Worm (Caenorhabditis elegans) whole organism, young adult: Measurements from ENCODE around the gene rgs-10.

ENCODE experiments used
- B0336.3 ChIP-seq: fragments of 200-800 bp; sonication (Bioruptor generic); IDR thresholded peaks from 2 replicates; pipeline ENCODE4 v1.3.6; 2022; ENCODE audit warnings: missing genetic modification characterization, missing compliant biosample characterization
- C17E4.6 ChIP-seq: fragments of 200-800 bp; sonication (Bioruptor generic); IDR thresholded peaks from 2 replicates; pipeline ENCODE4 v1.3.6; 2022; ENCODE audit warnings: missing genetic modification reagents, missing genetic modification characterization, missing compliant biosample characterization
- F57C9.4 ChIP-seq: sonication (generic microtip); optimal IDR thresholded peaks from 2 replicates; lab custom pipeline; 2017; ENCODE audit warnings: mild to moderate bottlenecking, missing genetic modification characterization, missing compliant biosample characterization
- T07F8.4 ChIP-seq: sonication (generic microtip); optimal IDR thresholded peaks from 2 replicates; lab custom pipeline; 2016; ENCODE audit warnings: mild to moderate bottlenecking, missing genetic modification characterization, moderate library complexity, missing compliant biosample characterization
- aptf-3 ChIP-seq: fragments of 200-800 bp; sonication (Bioruptor generic); IDR thresholded peaks from 2 replicates; pipeline ENCODE4 v1.3.6; 2022; ENCODE audit warnings: missing genetic modification characterization, missing compliant biosample characterization
- attf-6 ChIP-seq: fragments of 200-800 bp; sonication (Bioruptor generic); IDR thresholded peaks from 2 replicates; pipeline ENCODE4 v1.3.6; 2022; ENCODE audit warnings: missing genetic modification reagents, missing genetic modification characterization, missing compliant biosample characterization
- bed-1 ChIP-seq: fragments of 200-800 bp; sonication (Bioruptor generic); IDR thresholded peaks from 2 replicates; pipeline ENCODE4 v1.3.6; 2022; ENCODE audit warnings: missing genetic modification reagents, missing genetic modification characterization, missing compliant biosample characterization
- bed-2 ChIP-seq: fragments of 200-800 bp; sonication (Bioruptor generic); IDR thresholded peaks from 2 replicates; pipeline ENCODE4 v1.3.6; 2022; ENCODE audit warnings: missing genetic modification reagents, missing genetic modification characterization, missing compliant biosample characterization
- cebp-1 ChIP-seq, 2 experiments: fragments of 200-800 bp in 1 of 2; sonication (Bioruptor generic) in 1 of 2; sonication (generic microtip) in 1 of 2; IDR thresholded peaks in 1 of 2; optimal IDR thresholded peaks in 1 of 2; 2 replicates each; pipeline versions ENCODE4 v1.3.6 to Lab custom; 2017 to 2022; ENCODE audit warnings: missing compliant biosample characterization in 2 of 2, missing genetic modification characterization in 2 of 2, mild to moderate bottlenecking in 1 of 2, missing genetic modification reagents in 1 of 2, moderate library complexity in 1 of 2
- cebp-2 ChIP-seq: fragments of 200-800 bp; sonication (Bioruptor generic); IDR thresholded peaks from 2 replicates; pipeline ENCODE4 v1.3.6; 2022; ENCODE audit warnings: missing genetic modification characterization, missing compliant biosample characterization
- ceh-100 ChIP-seq: fragments of 200-800 bp; sonication (Bioruptor generic); IDR thresholded peaks from 2 replicates; pipeline ENCODE4 v1.3.6; 2022; ENCODE audit warnings: missing genetic modification reagents, missing genetic modification characterization, missing compliant biosample characterization
- ceh-27 ChIP-seq: fragments of 200-800 bp; sonication (Bioruptor generic); optimal IDR thresholded peaks from 2 replicates; lab custom pipeline; 2018; ENCODE audit warnings: mild to moderate bottlenecking, missing genetic modification characterization, moderate library complexity, missing compliant biosample characterization
- dox-1 ChIP-seq: fragments of 200-800 bp; sonication (Bioruptor generic); IDR thresholded peaks from 2 replicates; pipeline ENCODE4 v1.3.6; 2022; ENCODE audit warnings: missing genetic modification reagents, missing genetic modification characterization, missing compliant biosample characterization
- hlh-12 ChIP-seq: sonication (generic microtip); optimal IDR thresholded peaks from 2 replicates; lab custom pipeline; 2016; ENCODE audit warnings: missing genetic modification characterization, missing compliant biosample characterization
- hrde-1 ChIP-seq: sonication (generic microtip); optimal IDR thresholded peaks from 2 replicates; lab custom pipeline; 2016; ENCODE audit warnings: missing genetic modification characterization, mild to moderate bottlenecking, missing compliant biosample characterization, moderate library complexity, missing genotype, missing genetic modification reagents, borderline replicate concordance
- let-607 ChIP-seq, 2 experiments: fragments of 200-800 bp in 1 of 2; sonication (Bioruptor generic) in 1 of 2; sonication (generic microtip) in 1 of 2; optimal IDR thresholded peaks; 2 replicates each; lab custom pipeline; 2016 to 2018; ENCODE audit warnings: mild to moderate bottlenecking in 2 of 2, missing compliant biosample characterization in 2 of 2, missing genetic modification characterization in 2 of 2, moderate library complexity in 2 of 2, missing genotype in 1 of 2
- lin-26 ChIP-seq: fragments of 200-800 bp; sonication (Bioruptor generic); IDR thresholded peaks from 2 replicates; pipeline ENCODE4 v1.3.6; 2022; ENCODE audit warnings: missing genetic modification reagents, missing genetic modification characterization, missing compliant biosample characterization
- lin-35 ChIP-seq, 3 experiments: fragments of 150-350 bp in 2 of 3; sonication (generic microtip) in 1 of 3; optimal IDR thresholded peaks; 2 replicates each; lab custom pipeline; 2014 to 2018; ENCODE audit warnings: missing biosample characterization in 3 of 3, missing genetic modification characterization in 3 of 3, missing genetic modification reagents in 3 of 3
- lin-40 ChIP-seq: sonication (generic microtip); optimal IDR thresholded peaks from 2 replicates; lab custom pipeline; 2016; ENCODE audit warnings: missing genetic modification characterization, mild to moderate bottlenecking, missing compliant biosample characterization, missing genotype, missing genetic modification reagents
- mcd-1 ChIP-seq: fragments of 200-800 bp; sonication (Bioruptor generic); IDR thresholded peaks from 2 replicates; pipeline ENCODE4 v1.3.6; 2022; ENCODE audit warnings: missing genetic modification reagents, missing genetic modification characterization, missing compliant biosample characterization
- nhr-120 ChIP-seq: fragments of 200-800 bp; sonication (Bioruptor generic); IDR thresholded peaks from 2 replicates; pipeline ENCODE4 v1.3.6; 2022; ENCODE audit warnings: missing genetic modification characterization, missing compliant biosample characterization
- nhr-80 ChIP-seq: sonication (generic microtip); optimal IDR thresholded peaks from 2 replicates; lab custom pipeline; 2016; ENCODE audit warnings: missing genetic modification characterization, missing compliant biosample characterization
- pbrm-1 ChIP-seq: fragments of 200-800 bp; sonication (Bioruptor generic); IDR thresholded peaks from 2 replicates; pipeline ENCODE4 v1.3.6; 2022; ENCODE audit warnings: missing genetic modification reagents, missing genetic modification characterization, missing compliant biosample characterization
- repo-1 ChIP-seq: sonication (generic microtip); optimal IDR thresholded peaks from 2 replicates; lab custom pipeline; 2017; ENCODE audit warnings: mild to moderate bottlenecking, missing genetic modification characterization, missing compliant biosample characterization
- sea-2 ChIP-seq: fragments of 200-800 bp; sonication (Bioruptor generic); IDR thresholded peaks from 2 replicates; pipeline ENCODE4 v1.3.6; 2022; ENCODE audit warnings: missing genetic modification characterization, missing compliant biosample characterization
- tlf-1 ChIP-seq: fragments of 200-800 bp; sonication (Bioruptor generic); optimal IDR thresholded peaks from 2 replicates; lab custom pipeline; 2018; ENCODE audit warnings: mild to moderate bottlenecking, missing genetic modification characterization, missing compliant biosample characterization
- unc-130 ChIP-seq: sonication (generic microtip); optimal IDR thresholded peaks from 2 replicates; lab custom pipeline; 2016; ENCODE audit warnings: missing genetic modification reagents, missing genetic modification characterization, missing compliant biosample characterization
- xnd-1 ChIP-seq: sonication (generic microtip); optimal IDR thresholded peaks from 2 replicates; lab custom pipeline; 2016; ENCODE audit warnings: missing genotype, missing genetic modification reagents, missing genetic modification characterization, missing compliant biosample characterization
- zfh-2 ChIP-seq: fragments of 200-800 bp; sonication (Bioruptor generic); conservative IDR thresholded peaks from 2 replicates; pipeline ENCODE4 v1.3.6; 2022; ENCODE audit warnings: missing genetic modification reagents, missing genetic modification characterization, missing compliant biosample characterization
- ztf-25 ChIP-seq: fragments of 200-800 bp; sonication (Bioruptor generic); IDR thresholded peaks from 2 replicates; pipeline ENCODE4 v1.3.6; 2022; ENCODE audit warnings: missing genetic modification reagents, missing genetic modification characterization, missing compliant biosample characterization
- ztf-26 ChIP-seq: sonication (generic microtip); optimal IDR thresholded peaks from 2 replicates; lab custom pipeline; 2017; ENCODE audit warnings: missing genetic modification characterization, missing compliant biosample characterization
- ztf-6 ChIP-seq: fragments of 200-800 bp; sonication (Bioruptor generic); IDR thresholded peaks from 2 replicates; pipeline ENCODE4 v1.3.6; 2022; ENCODE audit warnings: missing genetic modification reagents, missing genetic modification characterization, missing compliant biosample characterization

Gene rgs-10

DNA sequence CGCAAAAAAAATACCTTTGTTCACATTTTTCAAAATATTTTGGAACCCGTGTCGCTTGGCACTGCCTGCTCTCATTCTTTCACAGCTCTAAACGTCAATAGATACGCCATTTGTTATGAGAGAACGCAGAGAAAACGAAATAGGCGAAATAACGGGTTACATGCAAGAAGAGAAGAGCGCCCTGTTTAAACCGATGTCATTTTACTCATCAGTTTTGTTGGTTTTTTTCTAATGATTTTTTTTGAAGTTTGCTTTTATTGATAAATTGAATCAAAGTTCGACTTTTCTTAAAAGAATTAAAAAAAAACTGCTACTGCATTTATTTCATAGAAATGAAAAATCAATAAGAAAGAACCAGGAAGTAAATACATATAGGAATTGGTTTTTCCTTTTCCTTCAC is 16.2 kb downstream of the rgs-10 start (continued):
- TF ChIP-seq lin-35 (GFP tag; optimal IDR thresholded peaks at IDR 0.05; lab: Kevin White, UChicago) (peak in 1 of 3 experiments; percentile 3), tlf-1 (GFP tag; lab: Kevin White, UChicago) (no peak), nhr-120 (GFP tag; lab: Robert Waterston, UW) (no peak), unc-130 (GFP tag; lab: Kevin White, UChicago) (no peak), repo-1 (tag; lab: Kevin White, UChicago) (no peak), C17E4.6 (GFP tag; lab: Robert Waterston, UW) (no peak), hlh-12 (tag; lab: Kevin White, UChicago) (no peak), hrde-1 (tag; lab: Kevin White, UChicago) (no peak), bed-2 (GFP tag; lab: Robert Waterston, UW) (no peak), T07F8.4 (no peak), ztf-25 (GFP tag; lab: Robert Waterston, UW) (no peak), bed-1 (GFP tag; lab: Robert Waterston, UW) (no peak), ztf-6 (no peak), F57C9.4 (no peak), lin-26 (no peak), ceh-27 (GFP tag; lab: Kevin White, UChicago) (no peak), ztf-26 (tag; lab: Kevin White, UChicago) (peak; percentile 30), zfh-2 (GFP tag; lab: Robert Waterston, UW) (no peak), xnd-1 (tag; lab: Kevin White, UChicago) (no peak), aptf-3 (GFP tag; lab: Robert Waterston, UW) (no peak), B0336.3 (GFP tag; lab: Robert Waterston, UW) (no peak), attf-6 (GFP tag; lab: Robert Waterston, UW) (no peak)

DNA sequence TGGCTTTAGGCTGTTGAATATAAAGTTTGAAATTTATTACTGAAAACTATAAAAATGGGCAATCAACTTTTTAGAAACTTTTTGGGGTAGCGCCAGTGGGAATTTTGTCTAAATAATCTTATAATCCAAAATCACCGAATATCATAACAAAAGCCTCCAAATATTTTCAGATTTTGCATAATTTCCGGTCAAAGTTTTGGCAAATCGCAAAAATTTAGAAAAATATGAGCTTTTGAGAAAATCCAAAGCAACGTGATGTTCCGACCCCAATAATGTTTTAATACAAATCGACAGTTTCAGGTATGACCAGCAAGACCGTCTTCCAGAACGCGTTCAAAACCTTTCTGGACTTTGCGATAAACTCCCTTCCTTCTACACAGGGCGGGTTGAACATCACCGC is 16.8 kb downstream of the rgs-10 start, which contains the start of gene emre-1:
TSS of gene emre-1 (plus strand) at position 301 of the 400 bp plus-strand sequence.
- TF ChIP-seq hrde-1 (tag; lab: Kevin White, UChicago): no peak
- no peak for TF ChIP-seq lin-40 (tag; lab: Kevin White, UChicago)
- TF ChIP-seq pbrm-1 (GFP tag; lab: Robert Waterston, UW): no peak
- TF ChIP-seq lin-26: no peak
- no peak for TF ChIP-seq repo-1 (tag; lab: Kevin White, UChicago)
- no peak for TF ChIP-seq sea-2
- TF ChIP-seq ceh-100 (GFP tag; lab: Robert Waterston, UW): no peak
- TF ChIP-seq, all 124 proteins: peak for 0

DNA sequence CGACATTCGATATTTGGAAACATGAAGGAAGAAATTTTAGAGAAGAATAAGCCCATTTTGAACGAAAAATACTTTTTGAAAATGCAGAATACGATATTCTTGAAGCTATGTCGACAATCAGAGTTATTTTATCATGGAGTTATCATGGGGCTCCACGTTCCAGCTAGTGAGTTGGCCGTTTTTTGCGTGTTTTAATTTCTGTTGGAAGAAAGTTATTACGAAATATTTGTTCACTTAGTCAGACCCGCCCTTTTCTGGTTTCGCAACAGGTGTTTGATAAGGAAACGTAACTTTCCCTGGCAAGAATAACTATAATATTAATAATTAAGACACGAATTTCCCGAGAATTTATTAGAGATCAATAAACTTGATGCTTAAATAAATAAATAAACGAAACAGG is 19.1 kb downstream of the rgs-10 start:
- TF ChIP-seq let-607 (tag; optimal IDR thresholded peaks at IDR 0.05; lab: Kevin White, UChicago) (peak; percentile 97 to 98), cebp-1 (GFP tag; IDR thresholded peaks at IDR 0.05; lab: Robert Waterston, UW) (peak; percentile 95), cebp-1 (tag; optimal IDR thresholded peaks at IDR 0.05; lab: Kevin White, UChicago) (peak; percentile 90), nhr-80 (tag; lab: Kevin White, UChicago) (peak; percentile 40), mcd-1 (GFP tag; lab: Robert Waterston, UW) (peak; percentile 37; the same call in 1 of the 2 replicates), dox-1 (GFP tag; lab: Robert Waterston, UW) (peak; percentile 54)

DNA sequence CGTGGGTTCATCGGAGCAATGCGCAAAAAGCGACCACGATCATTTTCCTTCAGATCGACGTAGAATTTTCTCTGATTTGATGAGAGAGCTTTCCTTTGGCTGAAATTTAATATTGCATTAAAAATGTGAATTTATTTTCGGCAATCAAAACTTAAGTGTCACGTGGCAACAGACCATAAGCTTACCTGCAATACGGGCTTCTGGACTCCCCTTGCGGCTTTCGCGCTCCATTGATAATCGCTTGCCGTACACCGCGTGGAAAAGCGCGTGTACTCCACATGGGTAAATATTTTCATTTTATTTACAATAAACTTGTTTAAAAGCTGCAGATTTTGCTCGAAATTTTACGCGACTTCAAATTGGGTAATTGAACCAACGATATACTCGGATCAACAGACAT is 20.0 kb downstream of the rgs-10 start, which contains the start of gene plp-2:
TSS of gene plp-2 (minus strand) at position 280 of the 400 bp plus-strand sequence.
- TF ChIP-seq mcd-1 (GFP tag; lab: Robert Waterston, UW) (0 out of 2 replicates have a peak, but pooled peaks have one; percentile 21), dox-1 (GFP tag; lab: Robert Waterston, UW) (0 out of 2 replicates have a peak, but pooled peaks have one; percentile 17), cebp-2 (no peak)
